Worm (Caenorhabditis elegans) whole organism, early embryonic: ENCODE measurements around the gene set-13.
A peak's percentile ranks its signal among the peaks of the same experiment; 100 is the strongest.

Experiments
- B0310.2 ChIP-seq: sonication (generic microtip); optimal IDR thresholded peaks from 2 replicates; lab custom pipeline; 2016; ENCODE audit warnings: mild to moderate bottlenecking, missing genetic modification characterization, missing compliant biosample characterization
- F13C5.2 ChIP-seq: sonication (generic microtip); optimal IDR thresholded peaks from 2 replicates; lab custom pipeline; 2017; ENCODE audit warnings: mild to moderate bottlenecking, missing genetic modification characterization, inconsistent platforms, missing compliant biosample characterization
- aly-1 ChIP-seq: sonication (generic microtip); optimal IDR thresholded peaks from 2 replicates; lab custom pipeline; 2016; ENCODE audit warnings: missing genetic modification characterization, missing compliant biosample characterization
- ama-1 ChIP-seq: fragments of 150-350 bp; optimal IDR thresholded peaks from 2 replicates; lab custom pipeline; 2014
- ceh-13 ChIP-seq: fragments of 200-800 bp; sonication (Bioruptor generic); optimal IDR thresholded peaks from 2 replicates; lab custom pipeline; 2018; ENCODE audit warnings: mild to moderate bottlenecking, missing genetic modification characterization, missing compliant biosample characterization
- ceh-36 ChIP-seq: sonication (generic microtip); optimal IDR thresholded peaks from 2 replicates; lab custom pipeline; 2016; ENCODE audit warnings: missing genetic modification characterization, inconsistent platforms, missing compliant biosample characterization
- ets-7 ChIP-seq: sonication (generic microtip); optimal IDR thresholded peaks from 2 replicates; lab custom pipeline; 2016; ENCODE audit warnings: missing genotype, missing genetic modification characterization, missing compliant biosample characterization
- flt-1 ChIP-seq: fragments of 200-800 bp; sonication (Bioruptor generic); IDR thresholded peaks from 2 replicates; pipeline ENCODE4 v1.3.6; 2022; ENCODE audit warnings: missing genetic modification characterization, missing compliant biosample characterization
- hmbx-1 ChIP-seq: sonication (generic microtip); optimal IDR thresholded peaks from 2 replicates; lab custom pipeline; 2016; ENCODE audit warnings: mild to moderate bottlenecking, missing genetic modification characterization, missing compliant biosample characterization
- hmg-4 ChIP-seq: fragments of 200-800 bp; sonication (Bioruptor generic); optimal IDR thresholded peaks from 2 replicates; lab custom pipeline; 2018; ENCODE audit warnings: mild to moderate bottlenecking, missing genetic modification characterization, missing compliant biosample characterization
- hnd-1 ChIP-seq: sonication (generic microtip); optimal IDR thresholded peaks from 2 replicates; lab custom pipeline; 2016; ENCODE audit warnings: missing genetic modification characterization, missing compliant biosample characterization
- pes-1 ChIP-seq: fragments of 200-800 bp; sonication (Bioruptor generic); IDR thresholded peaks from 2 replicates; pipeline ENCODE4 v1.3.6; 2022; ENCODE audit warnings: missing genetic modification reagents, missing genetic modification characterization, missing compliant biosample characterization
- scrt-1 ChIP-seq: fragments of 200-800 bp; sonication (Bioruptor generic); IDR thresholded peaks from 2 replicates; pipeline ENCODE4 v1.3.6; 2022; ENCODE audit warnings: missing genetic modification characterization, missing compliant biosample characterization
- sea-1 ChIP-seq: fragments of 200-800 bp; sonication (Bioruptor generic); conservative IDR thresholded peaks from 2 replicates; pipeline ENCODE4 v1.3.6; 2022; ENCODE audit warnings: missing genetic modification characterization, missing compliant biosample characterization
- tbx-11 ChIP-seq: fragments of 200-800 bp; sonication (Bioruptor generic); IDR thresholded peaks from 2 replicates; pipeline ENCODE4 v1.3.6; 2022; ENCODE audit warnings: missing genetic modification characterization, missing compliant biosample characterization
- tbx-37 ChIP-seq: fragments of 200-800 bp; sonication (Bioruptor generic); conservative IDR thresholded peaks from 2 replicates; pipeline ENCODE4 v1.3.6; 2022; ENCODE audit warnings: missing genetic modification reagents, missing genetic modification characterization, missing compliant biosample characterization
- tra-4 ChIP-seq: sonication (generic microtip); optimal IDR thresholded peaks from 2 replicates; lab custom pipeline; 2017; ENCODE audit warnings: missing genetic modification characterization, missing compliant biosample characterization

set-13 gene

ce11 chrII:2779253-2779652, 37.5 kb upstream of the set-13 start, which contains the start of gene F08D12.3:
F08D12.3 (plus strand) TSS chrII:2779553.
- TF ChIP-seq sea-1 (GFP tag; lab: Robert Waterston, UW) = no peak
- TF ChIP-seq tra-4 (tag; lab: Kevin White, UChicago) = no peak
- TF ChIP-seq pes-1 = no peak
- TF ChIP-seq tbx-11 (GFP tag; lab: Robert Waterston, UW) = no peak
- TF ChIP-seq tbx-37 (GFP tag; lab: Robert Waterston, UW) = no peak
- TF ChIP-seq hmg-4 (GFP tag; lab: Kevin White, UChicago) = no peak
- TF ChIP-seq B0310.2 (tag; lab: Kevin White, UChicago) = no peak
- TF ChIP-seq F13C5.2 = no peak
- TF ChIP-seq hmbx-1 (tag; lab: Kevin White, UChicago) = no peak
- TF ChIP-seq ceh-13 (GFP tag; lab: Kevin White, UChicago) = no peak
- TF ChIP-seq hnd-1 (tag; lab: Kevin White, UChicago) = no peak
- TF ChIP-seq scrt-1 (GFP tag; lab: Robert Waterston, UW) = no peak

ce11 chrII:2780804-2781203, 36.0 kb upstream of the set-13 start:
- TF ChIP-seq F13C5.2 = no peak
- no peak for TF ChIP-seq B0310.2 (tag; lab: Kevin White, UChicago)
- TF ChIP-seq flt-1 (GFP tag; lab: Robert Waterston, UW) = no peak
- TF ChIP-seq hmbx-1 (tag; lab: Kevin White, UChicago) = no peak
- TF ChIP-seq tbx-37 (GFP tag; lab: Robert Waterston, UW) = no peak
- TF ChIP-seq hnd-1 (tag; lab: Kevin White, UChicago) = no peak
- no peak for TF ChIP-seq pes-1
- no peak for TF ChIP-seq tra-4 (tag; lab: Kevin White, UChicago)
- TF ChIP-seq ceh-13 (GFP tag; lab: Kevin White, UChicago) = no peak

DNA sequence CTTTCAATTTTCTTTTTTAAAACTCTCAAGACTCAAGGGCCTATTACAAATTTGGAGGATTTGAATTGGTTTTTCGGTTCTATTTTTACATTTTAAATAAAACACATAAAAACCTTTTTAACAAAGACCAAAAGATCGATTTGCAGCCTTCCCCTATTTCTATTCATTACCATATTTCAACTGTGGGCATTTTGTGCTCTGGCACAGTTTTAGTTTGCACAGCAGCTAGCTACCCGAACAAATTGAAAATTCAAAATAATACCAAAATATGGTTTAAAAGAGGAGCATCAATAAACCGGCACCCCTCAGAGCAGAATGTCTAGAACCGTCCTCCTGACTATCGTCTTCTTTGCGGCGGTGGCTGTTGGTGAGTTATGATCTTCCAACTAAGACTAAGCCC, 35.4 kb upstream of the set-13 start, which contains the start of gene F08D12.2:
Gene F08D12.2 (plus strand): TSS at position 301 of the 400 bp plus-strand sequence.
- no peak for TF ChIP-seq tra-4 (tag; lab: Kevin White, UChicago)
- no peak for TF ChIP-seq pes-1
- no peak for TF ChIP-seq sea-1 (GFP tag; lab: Robert Waterston, UW)
- TF ChIP-seq hmbx-1 (tag; lab: Kevin White, UChicago) = no peak
- TF ChIP-seq tbx-37 (GFP tag; lab: Robert Waterston, UW) = no peak

DNA sequence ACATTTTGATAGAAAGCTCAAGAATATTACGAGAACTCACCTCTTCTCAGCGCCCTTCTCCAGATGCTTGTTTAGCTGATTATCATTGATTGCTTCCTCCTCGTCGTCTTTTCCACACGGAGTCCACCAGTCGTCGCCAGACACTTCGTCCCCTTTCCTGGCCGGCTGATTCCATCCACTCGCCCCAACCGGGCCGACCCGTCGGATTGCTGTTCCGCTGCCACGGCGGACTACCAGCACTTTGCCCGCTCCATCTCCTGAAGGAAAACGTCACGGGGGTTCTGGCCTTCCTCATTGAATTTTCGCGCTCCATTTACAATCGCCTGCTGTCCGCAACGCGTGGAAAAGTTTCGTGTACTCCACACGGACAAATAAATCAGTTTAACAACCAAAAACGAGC, 33.4 kb upstream of the set-13 start:
- TF ChIP-seq tbx-37 (GFP tag; lab: Robert Waterston, UW) = no peak
- no peak for TF ChIP-seq ets-7 (tag; lab: Kevin White, UChicago)
- TF ChIP-seq B0310.2 (tag; lab: Kevin White, UChicago) = no peak
- TF ChIP-seq tbx-11 (GFP tag; lab: Robert Waterston, UW) = no peak
- TF ChIP-seq hmg-4 (GFP tag; lab: Kevin White, UChicago) = no peak

- TF ChIP-seq ceh-36 (no peak), scrt-1 (GFP tag; lab: Robert Waterston, UW) (no peak), tbx-11 (GFP tag; lab: Robert Waterston, UW) (no peak), ets-7 (tag; lab: Kevin White, UChicago) (no peak), tra-4 (tag; lab: Kevin White, UChicago) (no peak), sea-1 (GFP tag; lab: Robert Waterston, UW) (no peak), ceh-13 (GFP tag; lab: Kevin White, UChicago) (no peak), tbx-37 (GFP tag; lab: Robert Waterston, UW) (no peak), ama-1 (lab: Kevin White, UChicago) (no peak), B0310.2 (tag; lab: Kevin White, UChicago) (no peak), flt-1 (GFP tag; lab: Robert Waterston, UW) (no peak), pes-1 (no peak)
Observed at ce11 chrII:2785787-2786186, 31.0 kb upstream of the set-13 start.

- no peak for TF ChIP-seq ets-7 (tag; lab: Kevin White, UChicago)
- TF ChIP-seq scrt-1 (GFP tag; lab: Robert Waterston, UW) = no peak
- no peak for TF ChIP-seq ama-1 (lab: Kevin White, UChicago)
- TF ChIP-seq tbx-37 (GFP tag; lab: Robert Waterston, UW) = no peak
- TF ChIP-seq F13C5.2 = peak; percentile 46
- TF ChIP-seq ceh-13 (GFP tag; lab: Kevin White, UChicago) = no peak
- TF ChIP-seq pes-1 = no peak
- TF ChIP-seq aly-1 (tag; lab: Kevin White, UChicago) = no peak
Observed at ce11 chrII:2787031-2787512, 29.7 kb upstream of the set-13 start, which contains the start of the genes F08D12.12 and srpa-72. F08D12.12 (minus strand) TSS chrII:2787081. srpa-72 (plus strand) TSS chrII:2787481.

- TF ChIP-seq pes-1 (no peak), aly-1 (tag; lab: Kevin White, UChicago) (no peak), tra-4 (tag; lab: Kevin White, UChicago) (no peak), ets-7 (tag; lab: Kevin White, UChicago) (no peak), F13C5.2 (no peak), scrt-1 (GFP tag; lab: Robert Waterston, UW) (no peak), sea-1 (GFP tag; lab: Robert Waterston, UW) (no peak), hnd-1 (tag; lab: Kevin White, UChicago) (no peak), ceh-36 (no peak), tbx-11 (GFP tag; lab: Robert Waterston, UW) (no peak)
Observed at ce11 chrII:2787849-2788248, 28.9 kb upstream of the set-13 start.

DNA sequence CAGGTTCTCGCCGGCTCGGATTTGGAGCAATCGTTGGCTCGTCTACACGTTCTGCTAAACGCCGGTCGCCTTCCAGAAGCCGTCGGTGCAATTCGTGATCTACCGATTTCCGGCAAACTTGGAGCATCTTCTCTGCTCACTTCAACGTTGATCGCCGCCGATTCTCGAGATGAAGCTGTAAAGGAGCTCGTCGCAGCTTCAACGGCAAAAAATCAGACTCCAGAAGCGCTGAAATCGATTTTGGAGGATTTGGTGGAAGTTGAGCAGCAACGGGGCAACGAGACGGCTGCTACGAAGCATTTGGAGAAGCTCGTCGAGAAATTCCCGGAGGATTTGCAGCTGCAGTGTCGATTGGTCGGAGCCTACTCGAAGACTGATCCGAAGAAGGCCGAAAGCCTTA, 25.1 kb upstream of the set-13 start:
- no peak for TF ChIP-seq tra-4 (tag; lab: Kevin White, UChicago)
- TF ChIP-seq tbx-11 (GFP tag; lab: Robert Waterston, UW) = no peak
- TF ChIP-seq scrt-1 (GFP tag; lab: Robert Waterston, UW) = no peak
- TF ChIP-seq ceh-36 = no peak
- no peak for TF ChIP-seq aly-1 (tag; lab: Kevin White, UChicago)
- TF ChIP-seq hmg-4 (GFP tag; lab: Kevin White, UChicago) = no peak
- TF ChIP-seq pes-1 = no peak
- no peak for TF ChIP-seq B0310.2 (tag; lab: Kevin White, UChicago)
- no peak for TF ChIP-seq hnd-1 (tag; lab: Kevin White, UChicago)
- TF ChIP-seq ama-1 (lab: Kevin White, UChicago) = no peak
- TF ChIP-seq ets-7 (tag; lab: Kevin White, UChicago) = no peak
- no peak for TF ChIP-seq ceh-13 (GFP tag; lab: Kevin White, UChicago)
- TF ChIP-seq flt-1 (GFP tag; lab: Robert Waterston, UW) = no peak
- TF ChIP-seq sea-1 (GFP tag; lab: Robert Waterston, UW) = no peak
- no peak for TF ChIP-seq F13C5.2
- no peak for TF ChIP-seq hmbx-1 (tag; lab: Kevin White, UChicago)
- TF ChIP-seq tbx-37 (GFP tag; lab: Robert Waterston, UW) = no peak
